Worm (Caenorhabditis elegans) whole organism, L4/young adult: ENCODE measurements around the gene C33H5.16.

Source experiments
- W03F9.2 ChIP-seq: fragments of 150-350 bp; optimal IDR thresholded peaks from 2 replicates; lab custom pipeline; 2014; ENCODE audit warnings: missing biosample characterization, missing genetic modification characterization
- him-1 ChIP-seq: sonication (generic microtip); optimal IDR thresholded peaks from 2 replicates; lab custom pipeline; 2016; ENCODE audit warnings: missing genotype, missing genetic modification reagents, missing genetic modification characterization, missing compliant biosample characterization

ce11 chrIV:7839923-7840322 lies 36.8 kb upstream of the C33H5.16 start:
- no peak for TF ChIP-seq him-1 (tag; lab: Kevin White, UChicago)
- TF ChIP-seq W03F9.2: no peak
